Fruit fly (Drosophila melanogaster) whole organism, prepupa: ENCODE results near the gene CG7148.
A peak's percentile ranks its signal among the peaks of the same experiment; 100 is the strongest.

ENCODE experiments used
- Blimp-1 ChIP-seq: fragments of 200-800 bp; sonication (Bioruptor generic); optimal IDR thresholded peaks from 3 replicates; lab custom pipeline; 2017; ENCODE audit warnings: missing biosample characterization, missing genetic modification characterization, mild to moderate bottlenecking, moderate library complexity, missing genetic modification reagents
- CG10631 ChIP-seq: fragments of 200-800 bp; sonication (Bioruptor generic); optimal IDR thresholded peaks from 2 replicates; lab custom pipeline; 2016; ENCODE audit warnings: missing biosample characterization, missing genetic modification characterization
- CG11294 ChIP-seq: fragments of 200-800 bp; sonication (Bioruptor generic); IDR thresholded peaks from 2 replicates; pipeline ENCODE4 v1.3.6; 2022; ENCODE audit warnings: missing biosample characterization, missing genetic modification characterization
- CG11762 ChIP-seq: fragments of 200-800 bp; sonication (Bioruptor generic); optimal IDR thresholded peaks from 3 replicates; lab custom pipeline; 2016; ENCODE audit warnings: missing biosample characterization, missing genetic modification characterization; ENCODE audit not compliant: insufficient read depth
- CG11902 ChIP-seq: fragments of 200-800 bp; sonication (Bioruptor generic); optimal IDR thresholded peaks from 3 replicates; lab custom pipeline; 2016; ENCODE audit warnings: missing biosample characterization, missing genetic modification characterization
- CG16779 ChIP-seq: fragments of 200-800 bp; sonication (Bioruptor generic); optimal IDR thresholded peaks from 3 replicates; lab custom pipeline; 2017; ENCODE audit warnings: missing biosample characterization, mild to moderate bottlenecking, missing genetic modification characterization
- CG3032 ChIP-seq: fragments of 200-800 bp; optimal IDR thresholded peaks from 2 replicates; lab custom pipeline; 2019; ENCODE audit warnings: missing biosample characterization, mild to moderate bottlenecking, missing genetic modification characterization, moderate library complexity
- CG31627 ChIP-seq: fragments of 200-800 bp; sonication (Bioruptor generic); optimal IDR thresholded peaks from 3 replicates; lab custom pipeline; 2016; ENCODE audit warnings: missing biosample characterization, missing genetic modification characterization
- CG32006 ChIP-seq: fragments of 200-800 bp; sonication (Bioruptor generic); optimal IDR thresholded peaks from 3 replicates; lab custom pipeline; 2017; ENCODE audit warnings: missing biosample characterization, mild to moderate bottlenecking, missing genetic modification characterization
- CG34406 ChIP-seq: fragments of 200-800 bp; sonication (Bioruptor generic); optimal IDR thresholded peaks from 3 replicates; lab custom pipeline; 2016; ENCODE audit warnings: missing biosample characterization, missing genetic modification characterization
- CG4318 ChIP-seq: fragments of 200-800 bp; sonication (Bioruptor generic); optimal IDR thresholded peaks from 3 replicates; lab custom pipeline; 2017; ENCODE audit warnings: missing biosample characterization, mild to moderate bottlenecking, missing genetic modification characterization
- CG6163 ChIP-seq: fragments of 200-800 bp; sonication (Bioruptor generic); IDR thresholded peaks from 3 replicates; pipeline ENCODE4 v1.3.6; 2022; ENCODE audit warnings: missing biosample characterization, missing genetic modification characterization
- CG6276 ChIP-seq: fragments of 200-800 bp; sonication (Bioruptor generic); optimal IDR thresholded peaks from 2 replicates; lab custom pipeline; 2017; ENCODE audit warnings: missing biosample characterization, mild to moderate bottlenecking, missing genetic modification characterization
- CG6792 ChIP-seq: fragments of 200-800 bp; sonication (Bioruptor generic); optimal IDR thresholded peaks from 3 replicates; lab custom pipeline; 2016; ENCODE audit warnings: missing biosample characterization, missing genetic modification characterization
- CG6808 ChIP-seq: fragments of 200-800 bp; sonication (Bioruptor generic); optimal IDR thresholded peaks from 3 replicates; lab custom pipeline; 2017; ENCODE audit warnings: missing biosample characterization, missing genetic modification characterization, mild to moderate bottlenecking, moderate library complexity, missing genetic modification reagents
- CG8319 ChIP-seq: fragments of 200-800 bp; sonication (Bioruptor generic); optimal IDR thresholded peaks from 3 replicates; lab custom pipeline; 2016; ENCODE audit warnings: missing biosample characterization, missing genetic modification characterization
- Eip78C ChIP-seq: fragments of 200-800 bp; sonication (Bioruptor generic); peaks from one replicate; lab custom pipeline; 2016; ENCODE audit warnings: missing biosample characterization, missing genetic modification characterization
- Gug ChIP-seq: fragments of 200-800 bp; sonication (Bioruptor generic); IDR thresholded peaks from 2 replicates; pipeline ENCODE4 v1.3.6; 2022; ENCODE audit warnings: missing biosample characterization, missing genetic modification characterization
- Hr38 ChIP-seq: sonication (Bioruptor generic); optimal IDR thresholded peaks from 2 replicates; lab custom pipeline; 2016; ENCODE audit warnings: missing biosample characterization, missing genetic modification characterization
- Hr39 ChIP-seq: fragments of 200-800 bp; sonication (Bioruptor generic); optimal IDR thresholded peaks from 2 replicates; lab custom pipeline; 2016; ENCODE audit warnings: missing biosample characterization, missing genetic modification characterization
- Hr4 ChIP-seq: fragments of 200-800 bp; sonication (Bioruptor generic); optimal IDR thresholded peaks from 3 replicates; lab custom pipeline; 2016; ENCODE audit warnings: missing biosample characterization, missing genetic modification characterization
- Met ChIP-seq: fragments of 200-800 bp; sonication (Bioruptor generic); optimal IDR thresholded peaks from 3 replicates; lab custom pipeline; 2016; ENCODE audit warnings: missing biosample characterization, missing genetic modification characterization
- OdsH ChIP-seq: fragments of 200-800 bp; sonication (Bioruptor generic); optimal IDR thresholded peaks from 3 replicates; lab custom pipeline; 2016; ENCODE audit warnings: missing biosample characterization, missing genetic modification characterization
- Smox ChIP-seq: fragments of 200-800 bp; sonication (Bioruptor generic); optimal IDR thresholded peaks from 3 replicates; lab custom pipeline; 2016; ENCODE audit warnings: missing biosample characterization, missing genetic modification characterization
- Sox102F ChIP-seq: fragments of 200-800 bp; sonication (Bioruptor generic); optimal IDR thresholded peaks from 2 replicates; lab custom pipeline; 2016; ENCODE audit warnings: missing biosample characterization, mild to moderate bottlenecking, missing genetic modification characterization
- Sox14 ChIP-seq: fragments of 200-800 bp; sonication (Bioruptor generic); optimal IDR thresholded peaks from 3 replicates; lab custom pipeline; 2016; ENCODE audit warnings: missing biosample characterization, missing genetic modification characterization
- Sox15 ChIP-seq: fragments of 200-800 bp; sonication (Bioruptor generic); optimal IDR thresholded peaks from 3 replicates; lab custom pipeline; 2016; ENCODE audit warnings: missing biosample characterization, missing genetic modification characterization
- achi ChIP-seq: fragments of 200-800 bp; sonication (Bioruptor generic); optimal IDR thresholded peaks from 3 replicates; lab custom pipeline; 2016; ENCODE audit warnings: missing biosample characterization, missing genetic modification characterization
- acj6 ChIP-seq: fragments of 200-800 bp; sonication (Bioruptor generic); optimal IDR thresholded peaks from 3 replicates; lab custom pipeline; 2016; ENCODE audit warnings: missing biosample characterization, missing genetic modification characterization
- cyc ChIP-seq: fragments of 200-800 bp; sonication (Bioruptor generic); optimal IDR thresholded peaks from 3 replicates; lab custom pipeline; 2016; ENCODE audit warnings: missing biosample characterization, missing genetic modification characterization
- dac ChIP-seq: fragments of 200-800 bp; sonication (Bioruptor generic); optimal IDR thresholded peaks from 2 replicates; lab custom pipeline; 2017; ENCODE audit warnings: missing biosample characterization, mild to moderate bottlenecking, missing genetic modification characterization
- dsx ChIP-seq: fragments of 200-800 bp; optimal IDR thresholded peaks from 3 replicates; lab custom pipeline; 2019; ENCODE audit warnings: missing biosample characterization, mild to moderate bottlenecking, missing genetic modification characterization, moderate library complexity; ENCODE audit not compliant: poor library complexity, severe bottlenecking
- eg ChIP-seq: fragments of 200-800 bp; sonication (Bioruptor generic); IDR thresholded peaks from 3 replicates; pipeline ENCODE4 v1.3.6; 2022; ENCODE audit warnings: missing biosample characterization, missing genetic modification characterization
- fd59A ChIP-seq: fragments of 200-800 bp; sonication (Bioruptor generic); optimal IDR thresholded peaks from 2 replicates; lab custom pipeline; 2017; ENCODE audit warnings: missing biosample characterization, mild to moderate bottlenecking, missing genetic modification characterization, missing genetic modification reagents
- fkh ChIP-seq: fragments of 200-800 bp; sonication (Bioruptor generic); optimal IDR thresholded peaks from 3 replicates; lab custom pipeline; 2017; ENCODE audit warnings: missing biosample characterization, mild to moderate bottlenecking, missing genetic modification characterization, moderate library complexity
- net ChIP-seq: fragments of 200-800 bp; sonication (Bioruptor generic); optimal IDR thresholded peaks from 3 replicates; lab custom pipeline; 2016; ENCODE audit warnings: missing biosample characterization, missing genetic modification characterization
- spab ChIP-seq: fragments of 200-800 bp; sonication (Bioruptor generic); optimal IDR thresholded peaks from 2 replicates; lab custom pipeline; 2017; ENCODE audit warnings: missing biosample characterization, mild to moderate bottlenecking, missing genetic modification characterization, missing genetic modification reagents
- ss ChIP-seq, 2 experiments: fragments of 200-800 bp; sonication (Bioruptor generic); optimal IDR thresholded peaks; 2 replicates in 1 of 2; 3 replicates in 1 of 2; lab custom pipeline; 2017 to 2018; ENCODE audit warnings: mild to moderate bottlenecking in 2 of 2, missing biosample characterization in 2 of 2, missing genetic modification characterization in 2 of 2, moderate library complexity in 1 of 2
- svp ChIP-seq: fragments of 200-800 bp; sonication (Bioruptor generic); peaks from one replicate; lab custom pipeline; 2016; ENCODE audit warnings: missing biosample characterization, missing genetic modification characterization

CG7148 gene

DNA sequence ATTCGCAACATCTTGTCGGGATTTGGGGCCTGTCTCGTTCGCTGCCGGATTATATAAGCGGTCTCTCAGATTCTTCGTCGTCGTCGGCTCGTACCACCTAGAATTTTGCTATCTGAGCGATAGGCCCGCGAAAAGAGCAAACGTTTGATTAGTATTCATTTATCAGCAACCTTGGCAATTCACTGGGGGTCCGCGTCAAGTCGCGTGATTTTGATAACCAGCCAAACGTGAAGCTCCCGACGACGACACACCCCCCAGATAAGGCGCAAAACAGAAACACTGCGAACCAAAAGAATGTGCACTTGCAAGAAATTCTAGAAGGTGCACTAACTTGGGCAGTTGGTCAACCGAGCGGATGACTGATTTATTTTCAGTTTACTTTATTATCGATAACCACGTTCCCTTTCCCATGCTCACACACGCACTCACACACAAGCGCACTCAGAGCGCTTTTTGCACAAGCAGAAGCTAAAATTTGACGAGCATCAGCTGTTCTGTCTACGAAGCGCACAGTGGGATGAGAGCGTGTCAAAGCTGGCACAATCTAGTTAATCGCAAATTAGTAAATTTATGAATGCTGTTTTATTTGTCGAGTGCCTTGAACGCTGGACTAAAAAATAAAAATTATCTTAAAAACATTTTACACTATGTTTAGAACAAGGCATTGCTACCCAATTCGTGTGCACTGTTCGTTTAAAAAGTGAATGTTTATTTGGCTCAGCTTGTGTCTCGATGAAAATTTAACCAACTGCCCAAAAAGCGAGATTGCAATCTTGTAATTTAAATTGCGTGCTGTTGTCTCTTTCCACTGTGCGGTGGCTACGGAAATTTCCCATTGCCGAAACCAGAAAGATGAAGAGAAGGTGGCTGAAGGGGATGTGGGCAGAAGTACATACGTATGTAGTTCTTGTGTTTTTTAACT is 7.9 kb upstream of the CG7148 start (continued):
- TF ChIP-seq dsx (GFP tag; lab: Kevin White, UChicago) (peak; percentile 91), CG8319 (GFP tag; lab: Kevin White, UChicago) (peak; percentile 88), fd59A (GFP tag; lab: Kevin White, UChicago) (peak; percentile 92), ss (GFP tag; optimal IDR thresholded peaks at IDR 0.05; lab: Kevin White, UChicago) (peak; percentile 91 to 94), achi (GFP tag; lab: Kevin White, UChicago) (peak; percentile 95), CG6163 (peak; percentile 94), Hr38 (GFP tag; lab: Kevin White, UChicago) (peak; percentile 15), Sox14 (GFP tag; lab: Kevin White, UChicago) (peak; percentile 98), CG10631 (GFP tag; lab: Kevin White, UChicago) (peak; percentile 95), svp (peak; percentile 99), Eip78C (GFP tag; lab: Kevin White, UChicago) (peak; percentile 99), CG3032 (tag; lab: Kevin White, UChicago) (peak; percentile 93), Met (GFP tag; lab: Kevin White, UChicago) (peak; percentile 97), spab (GFP tag; lab: Kevin White, UChicago) (peak; percentile 95), Sox15 (GFP tag; lab: Kevin White, UChicago) (peak; percentile 95), CG6808 (GFP tag; lab: Kevin White, UChicago) (peak; percentile 95), Blimp-1 (GFP tag; lab: Kevin White, UChicago) (peak; percentile 89), cyc (GFP tag; lab: Kevin White, UChicago) (peak; percentile 94), Hr4 (GFP tag; lab: Kevin White, UChicago) (peak; percentile 98), net (GFP tag; lab: Kevin White, UChicago) (peak; percentile 97), dac (GFP tag; lab: Kevin White, UChicago) (peak; percentile 95), Sox102F (GFP tag; lab: Kevin White, UChicago) (peak; percentile 98)

DNA sequence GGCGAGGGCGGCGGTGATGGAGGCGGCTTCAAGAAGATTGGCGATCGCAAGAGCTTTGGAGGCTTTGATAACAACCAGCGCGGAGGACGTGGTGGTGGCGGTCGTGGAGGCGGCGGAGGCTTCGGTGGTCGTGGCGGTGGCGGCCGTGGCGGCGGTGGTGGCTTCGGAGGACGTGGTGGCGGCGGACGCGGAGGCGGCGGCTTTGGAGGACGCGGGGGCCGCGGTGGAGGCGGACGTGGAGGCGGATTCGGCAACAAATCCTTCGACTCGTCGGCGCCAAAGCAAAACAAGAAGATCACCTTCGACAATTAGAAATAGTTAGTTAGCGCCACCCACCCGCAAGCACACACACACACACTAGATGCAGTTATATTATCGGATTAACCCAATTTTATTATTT is 3.5 kb upstream of the CG7148 start:
- TF ChIP-seq CG11902 (GFP tag; lab: Kevin White, UChicago) (no peak), spab (GFP tag; lab: Kevin White, UChicago) (no peak), CG10631 (GFP tag; lab: Kevin White, UChicago) (no peak), Smox (no peak), CG6808 (GFP tag; lab: Kevin White, UChicago) (no peak), CG6792 (GFP tag; lab: Kevin White, UChicago) (no peak), Hr39 (GFP tag; lab: Kevin White, UChicago) (no peak), cyc (GFP tag; lab: Kevin White, UChicago) (no peak), eg (GFP tag; lab: Robert Waterston, UW) (no peak; the same call in 2 of the 3 replicates), CG8319 (GFP tag; lab: Kevin White, UChicago) (no peak), Sox14 (GFP tag; lab: Kevin White, UChicago) (no peak), CG11294 (GFP tag; lab: Robert Waterston, UW) (no peak), dsx (GFP tag; lab: Kevin White, UChicago) (no peak), CG34406 (GFP tag; lab: Kevin White, UChicago) (no peak), CG32006 (GFP tag; lab: Kevin White, UChicago) (no peak), CG6163 (no peak)

DNA sequence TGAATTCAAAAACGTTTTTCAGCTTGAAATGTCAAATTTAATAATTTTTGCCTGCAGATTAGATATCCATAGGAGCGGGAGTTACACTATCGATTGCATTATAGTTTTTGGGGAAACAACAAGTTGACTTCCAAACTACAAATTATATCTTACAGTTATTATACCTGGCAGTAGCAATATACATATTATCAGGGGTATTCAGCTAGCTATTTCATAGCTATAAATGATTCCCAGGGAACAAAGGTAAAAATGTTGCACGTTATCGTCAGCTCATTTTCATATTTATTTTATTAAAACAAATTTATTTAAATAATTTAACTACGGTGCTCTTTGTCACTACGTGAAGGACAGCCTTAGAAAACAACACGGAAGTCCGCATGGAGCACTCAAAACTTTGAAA is 1.9 kb downstream of the CG7148 start:
- TF ChIP-seq CG11294 (GFP tag; lab: Robert Waterston, UW) (no peak), Eip78C (GFP tag; lab: Kevin White, UChicago) (peak; percentile 21)

DNA sequence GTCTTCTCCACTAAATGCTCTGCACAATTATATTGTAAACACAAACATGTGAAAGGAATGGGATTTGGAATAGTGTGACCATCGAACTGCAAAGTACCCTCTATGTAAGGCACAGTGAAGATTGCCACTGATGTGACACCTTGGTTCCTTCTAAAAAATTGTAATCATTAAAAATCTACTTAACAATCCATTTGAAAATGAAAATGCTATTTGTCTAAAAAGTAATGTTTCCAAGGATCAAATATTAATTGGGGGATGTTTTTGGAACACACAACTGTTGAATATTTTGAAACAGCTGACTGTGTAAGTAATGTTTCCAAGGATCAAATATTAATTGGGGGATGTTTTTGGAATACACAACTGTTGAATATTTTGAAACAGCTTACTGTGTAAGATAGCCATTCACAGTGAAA is 3.9 kb downstream of the CG7148 start, which contains the start of gene CG32448:
Gene CG32448, minus strand, starts transcription at position 304 of the 413 bp plus-strand sequence.
- no peak for TF ChIP-seq Smox
- no peak for TF ChIP-seq CG6276 (GFP tag; lab: Kevin White, UChicago)
- TF ChIP-seq Hr4 (GFP tag; lab: Kevin White, UChicago): peak; percentile 73
- peak; percentile 42 for TF ChIP-seq achi (GFP tag; lab: Kevin White, UChicago)
- peak; percentile 7 for TF ChIP-seq dac (GFP tag; lab: Kevin White, UChicago)
- no peak for TF ChIP-seq Blimp-1 (GFP tag; lab: Kevin White, UChicago)
- peak; percentile 47 for TF ChIP-seq CG11902 (GFP tag; lab: Kevin White, UChicago)
- no peak for TF ChIP-seq Met (GFP tag; lab: Kevin White, UChicago)
- TF ChIP-seq Sox14 (GFP tag; lab: Kevin White, UChicago): peak; percentile 78
- peak; percentile 62 for TF ChIP-seq acj6
- TF ChIP-seq CG10631 (GFP tag; lab: Kevin White, UChicago): no peak
- TF ChIP-seq Gug (GFP tag; lab: Robert Waterston, UW): peak; percentile 58
- no peak for TF ChIP-seq CG4318
- peak; percentile 46 for TF ChIP-seq fkh (GFP tag; lab: Kevin White, UChicago)
- no peak for TF ChIP-seq CG6808 (GFP tag; lab: Kevin White, UChicago)
- no peak for TF ChIP-seq CG16779 (tag; lab: Kevin White, UChicago)
- TF ChIP-seq Hr39 (GFP tag; lab: Kevin White, UChicago): peak; percentile 83
- TF ChIP-seq CG31627 (GFP tag; lab: Kevin White, UChicago): peak; percentile 82
- TF ChIP-seq CG11762 (GFP tag; lab: Kevin White, UChicago): peak; percentile 40
- TF ChIP-seq ss (GFP tag; optimal IDR thresholded peaks at IDR 0.05; lab: Kevin White, UChicago): no peak
- peak; percentile 72 for TF ChIP-seq OdsH (GFP tag; lab: Kevin White, UChicago)
